Fruit fly (Drosophila melanogaster): ENCODE measurements around the gene CG42740.

- TF ChIP-seq CG9139 (GFP tag; optimal IDR thresholded peaks at IDR 0.05): no peak
- no peak for TF ChIP-seq Lpt (GFP tag; optimal IDR thresholded peaks at IDR 0.05)
- no peak for TF ChIP-seq CG1621 (tag; optimal IDR thresholded peaks at IDR 0.05)
Observed at dm6 chr3R:30383181-30383580, 39.6 kb downstream of the CG42740 start.

Measured in whole organism, prepupa.